Worm (Caenorhabditis elegans) whole organism, midembryonic: ENCODE results near the gene sago-1.

Experiments used
- T22C8.4 ChIP-seq: fragments of 200-800 bp; sonication (Bioruptor generic); IDR thresholded peaks from 2 replicates; pipeline ENCODE4 v1.3.6; 2022; ENCODE audit warnings: missing genetic modification characterization, missing compliant biosample characterization
- cog-1 ChIP-seq: sonication (generic microtip); optimal IDR thresholded peaks from 2 replicates; lab custom pipeline; 2016; ENCODE audit warnings: missing genetic modification characterization, missing compliant biosample characterization
- flt-1 ChIP-seq: fragments of 200-800 bp; sonication (Bioruptor generic); IDR thresholded peaks from 2 replicates; pipeline ENCODE4 v1.3.6; 2022; ENCODE audit warnings: missing genetic modification characterization, missing compliant biosample characterization
- klf-2 ChIP-seq: fragments of 200-800 bp; sonication (Bioruptor generic); conservative IDR thresholded peaks from 2 replicates; pipeline ENCODE4 v1.3.6; 2022; ENCODE audit warnings: missing genetic modification reagents, missing genetic modification characterization, missing compliant biosample characterization
- med-1 ChIP-seq: sonication (generic microtip); optimal IDR thresholded peaks from 2 replicates; lab custom pipeline; 2017; ENCODE audit warnings: missing genetic modification characterization, mild to moderate bottlenecking, missing compliant biosample characterization, antibody characterized with exemption, missing genetic modification reagents; ENCODE audit not compliant: insufficient read depth
- ref-1 ChIP-seq: fragments of 200-800 bp; sonication (Bioruptor generic); conservative IDR thresholded peaks from 2 replicates; pipeline ENCODE4 v1.3.6; 2022; ENCODE audit warnings: missing genetic modification reagents, missing genetic modification characterization, missing compliant biosample characterization
- tab-1 ChIP-seq: fragments of 200-800 bp; sonication (Bioruptor generic); IDR thresholded peaks from 2 replicates; pipeline ENCODE4 v1.3.6; 2022; ENCODE audit warnings: missing genetic modification characterization, missing compliant biosample characterization
- ztf-23 ChIP-seq: fragments of 200-800 bp; sonication (Bioruptor generic); IDR thresholded peaks from 2 replicates; pipeline ENCODE4 v1.3.6; 2022; ENCODE audit warnings: missing genetic modification reagents, missing genetic modification characterization, missing compliant biosample characterization
- ztf-29 ChIP-seq: fragments of 200-800 bp; sonication (Bioruptor generic); IDR thresholded peaks from 2 replicates; pipeline ENCODE4 v1.3.6; 2022; ENCODE audit warnings: missing genetic modification reagents, missing genetic modification characterization, missing compliant biosample characterization

ce11 chrV:6319358-6319757 lies 15.8 kb downstream of the sago-1 start:
- TF ChIP-seq flt-1 (GFP tag; lab: Robert Waterston, UW) (no peak), ztf-23 (GFP tag; lab: Robert Waterston, UW) (no peak), T22C8.4 (no peak), ztf-29 (GFP tag; lab: Robert Waterston, UW) (no peak), med-1 (GFP tag; lab: Kevin White, UChicago) (no peak), tab-1 (GFP tag; lab: Robert Waterston, UW) (no peak), klf-2 (GFP tag; lab: Robert Waterston, UW) (no peak), ref-1 (GFP tag; lab: Robert Waterston, UW) (no peak), cog-1 (tag; lab: Kevin White, UChicago) (no peak)
